Worm (Caenorhabditis elegans) whole organism, L4/young adult: ENCODE measurements around the gene D1086.2.

Experiments
- W03F9.2 ChIP-seq: fragments of 150-350 bp; optimal IDR thresholded peaks from 2 replicates; lab custom pipeline; 2014; ENCODE audit warnings: missing biosample characterization, missing genetic modification characterization
- dao-5 ChIP-seq: sonication (generic microtip); optimal IDR thresholded peaks from 2 replicates; lab custom pipeline; 2016; ENCODE audit warnings: missing genotype, missing genetic modification characterization, moderate library complexity, missing compliant biosample characterization
- him-1 ChIP-seq: sonication (generic microtip); optimal IDR thresholded peaks from 2 replicates; lab custom pipeline; 2016; ENCODE audit warnings: missing genotype, missing genetic modification reagents, missing genetic modification characterization, missing compliant biosample characterization

D1086.2 gene

ce11 chrV:14090309-14090967, 8.0 kb downstream of the D1086.2 start, which contains the start of the genes D1086.5 and him-5:
TSS of gene D1086.5 (minus strand) at chrV:14090359.
TSS of gene him-5 (plus strand) at chrV:14090426.
- no peak for TF ChIP-seq W03F9.2 (tag; lab: Kevin White, UChicago)
- no peak for TF ChIP-seq dao-5 (tag; lab: Kevin White, UChicago)
- no peak for TF ChIP-seq him-1 (tag; lab: Kevin White, UChicago)

- TF ChIP-seq dao-5 (tag; lab: Kevin White, UChicago) (no peak), him-1 (tag; lab: Kevin White, UChicago) (no peak), W03F9.2 (tag; lab: Kevin White, UChicago) (no peak)
These were observed 10.4 kb downstream of the D1086.2 start, which contains the start of gene D1086.19 for ce11 chrV:14088051-14088450. TSS of gene D1086.19 (plus strand) at chrV:14088351.

ce11 chrV:14085589-14085988, 12.9 kb downstream of the D1086.2 start, which contains the start of gene D1086.18:
TSS of gene D1086.18 (plus strand) at chrV:14085889.
- no peak for TF ChIP-seq him-1 (tag; lab: Kevin White, UChicago)
- TF ChIP-seq dao-5 (tag; lab: Kevin White, UChicago) = no peak
- TF ChIP-seq W03F9.2 (tag; lab: Kevin White, UChicago) = no peak

- TF ChIP-seq him-1 (tag; lab: Kevin White, UChicago) (no peak), dao-5 (tag; lab: Kevin White, UChicago) (no peak)
These were observed 14.5 kb downstream of the D1086.2 start, which contains the start of gene D1086.7 for ce11 chrV:14083970-14084369. TSS of gene D1086.7 (plus strand) at chrV:14084270.

- TF ChIP-seq dao-5 (tag; lab: Kevin White, UChicago) (no peak), him-1 (tag; lab: Kevin White, UChicago) (no peak), W03F9.2 (tag; lab: Kevin White, UChicago) (no peak)
These were observed 16.0 kb downstream of the D1086.2 start, which contains the start of gene D1086.10 for ce11 chrV:14082453-14082852. TSS of gene D1086.10 (plus strand) at chrV:14082753.

- TF ChIP-seq him-1 (tag; lab: Kevin White, UChicago) (no peak), W03F9.2 (tag; lab: Kevin White, UChicago) (no peak), dao-5 (tag; lab: Kevin White, UChicago) (no peak)
These were observed 19.0 kb downstream of the D1086.2 start, which contains the start of gene D1086.6 for ce11 chrV:14079501-14079900. TSS of gene D1086.6 (plus strand) at chrV:14079801.

- no peak for TF ChIP-seq him-1 (tag; lab: Kevin White, UChicago)
- TF ChIP-seq W03F9.2 (tag; lab: Kevin White, UChicago) = no peak
- no peak for TF ChIP-seq dao-5 (tag; lab: Kevin White, UChicago)
These were observed 24.3 kb downstream of the D1086.2 start, which contains the start of gene D1086.11 for ce11 chrV:14074160-14074559. TSS of gene D1086.11 (plus strand) at chrV:14074460.

ce11 chrV:14069899-14070298, 28.6 kb downstream of the D1086.2 start:
- TF ChIP-seq dao-5 (tag; lab: Kevin White, UChicago) = no peak
- no peak for TF ChIP-seq him-1 (tag; lab: Kevin White, UChicago)
- TF ChIP-seq W03F9.2 (tag; lab: Kevin White, UChicago) = no peak

- TF ChIP-seq him-1 (tag; lab: Kevin White, UChicago) = no peak
- TF ChIP-seq W03F9.2 (tag; lab: Kevin White, UChicago) = no peak
- no peak for TF ChIP-seq dao-5 (tag; lab: Kevin White, UChicago)
These were observed 30.6 kb downstream of the D1086.2 start, which contains the start of gene D1086.17 for ce11 chrV:14067816-14068296. TSS of gene D1086.17 (plus strand) at chrV:14067866.

- TF ChIP-seq dao-5 (tag; lab: Kevin White, UChicago) = no peak
- no peak for TF ChIP-seq him-1 (tag; lab: Kevin White, UChicago)
- TF ChIP-seq W03F9.2 (tag; lab: Kevin White, UChicago) = no peak
These were observed 34.0 kb downstream of the D1086.2 start, which contains the start of gene D1086.21 for ce11 chrV:14064422-14064821. TSS of gene D1086.21 (plus strand) at chrV:14064722.

ce11 chrV:14063980-14064379, 34.5 kb downstream of the D1086.2 start:
- no peak for TF ChIP-seq W03F9.2 (tag; lab: Kevin White, UChicago)
- TF ChIP-seq dao-5 (tag; lab: Kevin White, UChicago) = no peak
- no peak for TF ChIP-seq him-1 (tag; lab: Kevin White, UChicago)

- TF ChIP-seq W03F9.2 (tag; lab: Kevin White, UChicago) (no peak), him-1 (tag; lab: Kevin White, UChicago) (no peak), dao-5 (tag; lab: Kevin White, UChicago) (no peak)
These were observed 40.9 kb downstream of the D1086.2 start, which contains the start of gene F58D12.3 for ce11 chrV:14057540-14057939. TSS of gene F58D12.3 (plus strand) at chrV:14057840.

ce11 chrV:14055097-14055496, 43.4 kb downstream of the D1086.2 start:
- TF ChIP-seq him-1 (tag; lab: Kevin White, UChicago) (peak; percentile 65), W03F9.2 (tag; lab: Kevin White, UChicago) (peak; percentile 71)
